Worm (Caenorhabditis elegans): ENCODE measurements around the gene Y49G5B.1.

DNA sequence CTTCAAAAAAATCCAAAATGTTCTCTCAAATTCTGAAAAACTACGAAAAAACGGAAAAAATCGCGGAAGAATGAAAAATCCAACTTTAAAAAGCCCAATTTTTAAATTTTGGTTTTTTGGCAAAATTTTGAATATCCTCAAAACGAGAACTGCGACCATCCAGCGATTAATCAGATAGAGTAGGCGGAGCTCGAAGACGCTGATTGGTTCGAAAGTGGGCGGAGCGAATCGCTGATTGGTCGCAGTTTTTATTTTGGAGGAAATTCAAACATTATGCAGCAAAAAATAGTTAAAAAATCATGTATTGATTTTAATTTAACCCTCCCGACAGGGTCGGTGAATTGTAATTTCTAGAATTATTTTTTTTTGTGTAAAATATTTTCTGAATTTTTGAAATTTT is 9.5 kb upstream of the Y49G5B.1 start:
- TF ChIP-seq aly-2 (tag; optimal IDR thresholded peaks at IDR 0.05): no peak
- TF ChIP-seq lin-13 (GFP tag; optimal IDR thresholded peaks at IDR 0.05): no peak
- TF ChIP-seq nhr-237 (tag; optimal IDR thresholded peaks at IDR 0.05): no peak
- TF ChIP-seq gei-8 (GFP tag; optimal IDR thresholded peaks at IDR 0.05): no peak
- no peak for TF ChIP-seq F10B5.3 (tag; optimal IDR thresholded peaks at IDR 0.05)
- TF ChIP-seq egl-27 (tag; optimal IDR thresholded peaks at IDR 0.05): no peak
- no peak for TF ChIP-seq zag-1 (tag; optimal IDR thresholded peaks at IDR 0.05)
- TF ChIP-seq ZK546.5 (tag; optimal IDR thresholded peaks at IDR 0.05): no peak
- TF ChIP-seq nhr-77 (tag; optimal IDR thresholded peaks at IDR 0.05): no peak
- TF ChIP-seq nhr-11 (tag; optimal IDR thresholded peaks at IDR 0.05): no peak
